Fruit fly (Drosophila melanogaster) whole organism, wandering third instar larva: ENCODE data around the gene kdn.
"Not testable (repeated sequence)": the region's sequence is repeated elsewhere in the genome, so short reads cannot be mapped to it uniquely, and the experiment has no call there.

ENCODE experiments used
- Abd-B ChIP-seq: fragments of >200 bp; optimal IDR thresholded peaks from 2 replicates; lab custom pipeline; 2017; ENCODE audit warnings: missing biosample characterization, missing genetic modification characterization
- CG32264 ChIP-seq: fragments of 200-800 bp; sonication (Bioruptor generic); optimal IDR thresholded peaks from 2 replicates; lab custom pipeline; 2016; ENCODE audit warnings: missing biosample characterization, missing genetic modification characterization
- CrebA ChIP-seq: fragments of 200-800 bp; sonication (Bioruptor generic); optimal IDR thresholded peaks from 2 replicates; lab custom pipeline; 2016; ENCODE audit warnings: missing biosample characterization, mild to moderate bottlenecking, missing genetic modification characterization, borderline replicate concordance
- Hnf4 ChIP-seq: fragments of 200-800 bp; sonication (Bioruptor generic); optimal IDR thresholded peaks from 2 replicates; lab custom pipeline; 2016; ENCODE audit warnings: missing biosample characterization, mild to moderate bottlenecking, missing genetic modification characterization
- Hr78 ChIP-seq: fragments of >200 bp; optimal IDR thresholded peaks from 2 replicates; lab custom pipeline; 2017; ENCODE audit warnings: missing biosample characterization, missing genetic modification characterization
- psq ChIP-seq: fragments of 200-800 bp; sonication (Bioruptor generic); optimal IDR thresholded peaks from 3 replicates; lab custom pipeline; 2017; ENCODE audit warnings: missing biosample characterization, mild to moderate bottlenecking, missing genetic modification characterization, moderate library complexity

The kdn gene

DNA sequence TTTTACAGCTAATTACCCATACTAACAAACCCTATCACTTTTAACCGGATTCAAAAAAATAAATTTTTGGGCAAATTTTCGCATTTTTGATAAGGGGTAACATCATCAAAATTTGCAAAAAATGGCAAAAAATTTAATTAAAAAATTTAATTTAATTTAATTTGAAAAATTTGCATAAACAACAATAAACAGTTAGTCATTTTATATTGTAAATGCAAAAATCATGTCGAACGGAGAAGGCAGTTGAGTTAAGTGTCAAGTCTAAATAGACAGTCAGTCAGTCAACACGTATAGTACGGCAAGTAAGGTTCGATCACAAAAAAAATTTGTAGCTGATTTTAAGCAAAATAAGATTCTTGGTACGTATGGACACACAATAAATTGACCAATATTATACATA, 33.5 kb downstream of the kdn start, which contains the start of gene CG33664:
TSS of gene CG33664 (plus strand) at position 301 of the 400 bp plus-strand sequence.
- TF ChIP-seq Hr78, Abd-B, CG32264 (GFP tag; lab: Kevin White, UChicago): not testable (repeated sequence)

DNA sequence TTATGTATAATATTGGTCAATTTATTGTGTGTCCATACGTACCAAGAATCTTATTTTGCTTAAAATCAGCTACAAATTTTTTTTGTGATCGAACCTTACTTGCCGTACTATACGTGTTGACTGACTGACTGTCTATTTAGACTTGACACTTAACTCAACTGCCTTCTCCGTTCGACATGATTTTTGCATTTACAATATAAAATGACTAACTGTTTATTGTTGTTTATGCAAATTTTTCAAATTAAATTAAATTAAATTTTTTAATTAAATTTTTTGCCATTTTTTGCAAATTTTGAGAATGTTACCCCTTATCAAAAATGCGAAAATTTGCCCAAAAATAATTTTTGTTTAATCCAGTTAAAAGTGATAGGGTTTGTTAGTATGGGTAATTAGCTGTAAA, 49.6 kb downstream of the kdn start, which contains the start of gene CG33669:
TSS of gene CG33669 (minus strand) at position 101 of the 400 bp plus-strand sequence.
- not testable (repeated sequence) for TF ChIP-seq CrebA (GFP tag; lab: Kevin White, UChicago); psq; Hnf4 (GFP tag; lab: Kevin White, UChicago)
